Fruit fly (Drosophila melanogaster) whole organism, embryonic: ENCODE data around the gene DIP2.

Source experiments
- Bteb2 ChIP-seq: fragments of 200-800 bp; sonication (Bioruptor generic); optimal IDR thresholded peaks from 2 replicates; lab custom pipeline; 2016; ENCODE audit warnings: missing biosample characterization, missing genetic modification characterization
- CG13775 ChIP-seq: fragments of 200-800 bp; sonication (Bioruptor generic); optimal IDR thresholded peaks from 3 replicates; lab custom pipeline; 2017; ENCODE audit warnings: missing biosample characterization, mild to moderate bottlenecking, missing genetic modification characterization
- CG14014 ChIP-seq: fragments of 200-800 bp; sonication (Bioruptor generic); IDR thresholded peaks from 2 replicates; pipeline ENCODE4 v1.3.6; 2022; ENCODE audit warnings: missing biosample characterization, missing genetic modification characterization
- CG1647 ChIP-seq: fragments of 200-800 bp; sonication (Bioruptor generic); optimal IDR thresholded peaks from 3 replicates; lab custom pipeline; 2016; ENCODE audit warnings: missing biosample characterization, missing genetic modification characterization
- CG17829 ChIP-seq: fragments of 200-800 bp; optimal IDR thresholded peaks from 2 replicates; lab custom pipeline; 2019; ENCODE audit warnings: missing biosample characterization, mild to moderate bottlenecking, missing genetic modification characterization, moderate library complexity
- CG18262 ChIP-seq: fragments of 200-800 bp; optimal IDR thresholded peaks from 3 replicates; lab custom pipeline; 2019; ENCODE audit warnings: missing biosample characterization, mild to moderate bottlenecking, missing genetic modification characterization, moderate library complexity
- CG2202 ChIP-seq: fragments of 200-800 bp; sonication (Bioruptor generic); optimal IDR thresholded peaks from 2 replicates; lab custom pipeline; 2018; ENCODE audit warnings: missing biosample characterization, mild to moderate bottlenecking, missing genetic modification characterization
- CG2678 ChIP-seq: fragments of 200-800 bp; sonication (Bioruptor generic); optimal IDR thresholded peaks from 3 replicates; lab custom pipeline; 2019; ENCODE audit warnings: missing biosample characterization, mild to moderate bottlenecking, missing genetic modification characterization, moderate library complexity
- CG2712 ChIP-seq: fragments of 200-800 bp; optimal IDR thresholded peaks from 3 replicates; lab custom pipeline; 2019; ENCODE audit warnings: missing biosample characterization, mild to moderate bottlenecking, missing genetic modification characterization, moderate library complexity
- CG2875 ChIP-seq: fragments of 200-800 bp; sonication (Bioruptor generic); optimal IDR thresholded peaks from 2 replicates; lab custom pipeline; 2017; ENCODE audit warnings: missing biosample characterization, mild to moderate bottlenecking, missing genetic modification characterization, missing genetic modification reagents
- CG33557 ChIP-seq: fragments of 200-800 bp; sonication (Bioruptor generic); optimal IDR thresholded peaks from 2 replicates; lab custom pipeline; 2019; ENCODE audit warnings: missing biosample characterization, mild to moderate bottlenecking, missing genetic modification characterization, moderate library complexity
- CG4707 ChIP-seq: fragments of 200-800 bp; sonication (Bioruptor generic); optimal IDR thresholded peaks from 2 replicates; lab custom pipeline; 2018; ENCODE audit warnings: missing biosample characterization, mild to moderate bottlenecking, missing genetic modification characterization, moderate library complexity
- CG6272 ChIP-seq: fragments of 200-800 bp; sonication (Bioruptor generic); IDR thresholded peaks from 2 replicates; pipeline ENCODE4 v1.3.6; 2022; ENCODE audit warnings: missing biosample characterization, missing genetic modification characterization
- CG6683 ChIP-seq: fragments of 200-800 bp; sonication (Bioruptor generic); optimal IDR thresholded peaks from 2 replicates; lab custom pipeline; 2017; ENCODE audit warnings: missing biosample characterization, mild to moderate bottlenecking, missing genetic modification characterization, missing genetic modification reagents
- CG7745 ChIP-seq: fragments of 200-800 bp; sonication (Bioruptor generic); optimal IDR thresholded peaks from 2 replicates; lab custom pipeline; 2018; ENCODE audit warnings: missing biosample characterization, mild to moderate bottlenecking, missing genetic modification characterization, moderate library complexity
- CG8388 ChIP-seq: fragments of 200-800 bp; sonication (Bioruptor generic); optimal IDR thresholded peaks from 2 replicates; lab custom pipeline; 2019; ENCODE audit warnings: missing biosample characterization, mild to moderate bottlenecking, missing genetic modification characterization, moderate library complexity
- CG9727 ChIP-seq: fragments of 200-800 bp; sonication (Bioruptor generic); optimal IDR thresholded peaks from 3 replicates; lab custom pipeline; 2017; ENCODE audit warnings: missing biosample characterization, mild to moderate bottlenecking, missing genetic modification characterization
- D ChIP-seq, 2 experiments: fragments of 200-800 bp in 1 of 2; fragments of >200 bp in 1 of 2; sonication (Bioruptor generic) in 1 of 2; optimal IDR thresholded peaks; 2 replicates in 1 of 2; 3 replicates in 1 of 2; lab custom pipeline; 2017; ENCODE audit warnings: mild to moderate bottlenecking in 1 of 2, missing biosample characterization in 1 of 2, missing genetic modification characterization in 1 of 2, missing genetic modification reagents in 1 of 2
- D19A ChIP-seq: fragments of 200-800 bp; optimal IDR thresholded peaks from 3 replicates; lab custom pipeline; 2019; ENCODE audit warnings: missing biosample characterization, mild to moderate bottlenecking, missing genetic modification characterization, moderate library complexity
- Ets97D ChIP-seq: fragments of 200-800 bp; sonication (Bioruptor generic); optimal IDR thresholded peaks from 3 replicates; lab custom pipeline; 2016; ENCODE audit warnings: missing biosample characterization, missing genetic modification characterization
- Hey ChIP-seq: fragments of 200-800 bp; sonication (Bioruptor generic); optimal IDR thresholded peaks from 3 replicates; lab custom pipeline; 2018; ENCODE audit warnings: missing biosample characterization, mild to moderate bottlenecking, missing genetic modification characterization
- Med ChIP-seq: fragments of 200-800 bp; sonication (Bioruptor generic); peaks from one replicate; lab custom pipeline; 2016; ENCODE audit warnings: missing biosample characterization, missing genetic modification characterization, mild to moderate bottlenecking, inconsistent platforms, moderate library complexity
- Nf-YB ChIP-seq: fragments of 200-800 bp; sonication (Bioruptor generic); optimal IDR thresholded peaks from 3 replicates; lab custom pipeline; 2019; ENCODE audit warnings: missing biosample characterization, mild to moderate bottlenecking, missing genetic modification characterization, moderate library complexity
- Nf-YC ChIP-seq: fragments of 200-800 bp; optimal IDR thresholded peaks from 3 replicates; lab custom pipeline; 2019; ENCODE audit warnings: missing biosample characterization, mild to moderate bottlenecking, missing genetic modification characterization, moderate library complexity
- Opbp ChIP-seq: fragments of 200-800 bp; sonication (Bioruptor generic); IDR thresholded peaks from 3 replicates; pipeline ENCODE4 v1.3.6; 2022; ENCODE audit warnings: missing biosample characterization, missing genetic modification characterization; ENCODE audit not compliant: partially characterized antibody
- Pdp1 ChIP-seq, 2 experiments: fragments of 200-800 bp; sonication (Bioruptor generic); optimal IDR thresholded peaks; 3 replicates each; lab custom pipeline; 2016; ENCODE audit warnings: missing biosample characterization in 2 of 2, missing genetic modification characterization in 2 of 2, mild to moderate bottlenecking in 1 of 2, moderate library complexity in 1 of 2
- ac ChIP-seq: fragments of 200-800 bp; sonication (Bioruptor generic); optimal IDR thresholded peaks from 3 replicates; lab custom pipeline; 2017; ENCODE audit warnings: missing biosample characterization, mild to moderate bottlenecking, missing genetic modification characterization
- ato ChIP-seq: fragments of 200-800 bp; sonication (Bioruptor generic); IDR thresholded peaks from 2 replicates; pipeline ENCODE4 v1.3.6; 2022; ENCODE audit warnings: missing biosample characterization, missing genetic modification characterization; ENCODE audit not compliant: partially characterized antibody
- bab2 ChIP-seq: fragments of 200-800 bp; sonication (Bioruptor generic); optimal IDR thresholded peaks from 2 replicates; lab custom pipeline; 2016; ENCODE audit warnings: missing biosample characterization, missing genetic modification characterization
- bcd ChIP-seq: fragments of 200-800 bp; sonication (Bioruptor generic); optimal IDR thresholded peaks from 2 replicates; lab custom pipeline; 2017; ENCODE audit warnings: missing biosample characterization, mild to moderate bottlenecking, missing genetic modification characterization
- bowl ChIP-seq: fragments of 200-800 bp; sonication (Bioruptor generic); IDR thresholded peaks from 2 replicates; pipeline ENCODE4 v1.3.6; 2022; ENCODE audit warnings: missing biosample characterization, missing genetic modification characterization
- bsh ChIP-seq, 2 experiments: fragments of 200-800 bp; sonication (Bioruptor generic); optimal IDR thresholded peaks; 2 replicates each; lab custom pipeline; 2017 to 2018; ENCODE audit warnings: mild to moderate bottlenecking in 2 of 2, missing biosample characterization in 2 of 2, missing genetic modification characterization in 2 of 2, moderate library complexity in 1 of 2
- chn ChIP-seq: fragments of 200-800 bp; sonication (Bioruptor generic); optimal IDR thresholded peaks from 2 replicates; lab custom pipeline; 2016; ENCODE audit warnings: missing biosample characterization, missing genetic modification characterization
- croc ChIP-seq: fragments of 200-800 bp; sonication (Bioruptor generic); conservative IDR thresholded peaks from 3 replicates; pipeline ENCODE4 v1.3.6; 2022; ENCODE audit warnings: missing biosample characterization, missing genetic modification characterization
- dmrt11E ChIP-seq: fragments of 200-800 bp; sonication (Bioruptor generic); optimal IDR thresholded peaks from 3 replicates; lab custom pipeline; 2018; ENCODE audit warnings: missing biosample characterization, mild to moderate bottlenecking, missing genetic modification characterization, moderate library complexity
- dmrt99B ChIP-seq: fragments of 200-800 bp; sonication (Bioruptor generic); optimal IDR thresholded peaks from 2 replicates; lab custom pipeline; 2018; ENCODE audit warnings: missing biosample characterization, mild to moderate bottlenecking, missing genetic modification characterization, moderate library complexity
- ewg ChIP-seq: fragments of 200-800 bp; sonication (Bioruptor generic); optimal IDR thresholded peaks from 3 replicates; lab custom pipeline; 2017; ENCODE audit warnings: mild to moderate bottlenecking, missing biosample characterization, missing genetic modification reagents, missing genetic modification characterization
- lmd ChIP-seq: fragments of 200-800 bp; sonication (Bioruptor generic); IDR thresholded peaks from 2 replicates; pipeline ENCODE4 v1.3.6; 2022; ENCODE audit warnings: missing biosample characterization, missing genetic modification characterization
- lola ChIP-seq, 3 experiments: fragments of >200 bp in 2 of 3; fragments of 200-800 bp in 1 of 3; sonication (Bioruptor generic) in 1 of 3; optimal IDR thresholded peaks; 2 replicates each; lab custom pipeline; 2017 to 2019; ENCODE audit warnings: missing biosample characterization in 3 of 3, missing genetic modification characterization in 3 of 3, mild to moderate bottlenecking in 1 of 3, moderate library complexity in 1 of 3
- nmo ChIP-seq: fragments of 200-800 bp; sonication (Bioruptor generic); optimal IDR thresholded peaks from 2 replicates; lab custom pipeline; 2018; ENCODE audit warnings: missing biosample characterization, mild to moderate bottlenecking, missing genetic modification characterization, moderate library complexity
- sens ChIP-seq: fragments of 200-800 bp; sonication (Bioruptor generic); peaks from one replicate; lab custom pipeline; 2016; ENCODE audit warnings: missing biosample characterization, missing genetic modification characterization
- sob ChIP-seq: fragments of 200-800 bp; sonication (Bioruptor generic); IDR thresholded peaks from 2 replicates; pipeline ENCODE4 v1.3.6; 2022; ENCODE audit warnings: missing biosample characterization, missing genetic modification characterization
- ssp ChIP-seq: fragments of 200-800 bp; sonication (Bioruptor generic); IDR thresholded peaks from 2 replicates; pipeline ENCODE4 v1.3.6; 2022; ENCODE audit warnings: missing biosample characterization, missing genetic modification characterization
- ttk ChIP-seq: fragments of 200-800 bp; sonication (Bioruptor generic); IDR thresholded peaks from 2 replicates; pipeline ENCODE4 v2.1.2; 2022; ENCODE audit warnings: missing biosample characterization, missing genetic modification characterization
- twi ChIP-seq: fragments of 200-800 bp; optimal IDR thresholded peaks from 2 replicates; lab custom pipeline; 2019; ENCODE audit warnings: missing biosample characterization, mild to moderate bottlenecking, missing genetic modification characterization, moderate library complexity
- tx ChIP-seq: fragments of 200-800 bp; sonication (Bioruptor generic); optimal IDR thresholded peaks from 2 replicates; lab custom pipeline; 2016; ENCODE audit warnings: missing biosample characterization, missing genetic modification characterization
- unpg ChIP-seq: fragments of 200-800 bp; sonication (Bioruptor generic); optimal IDR thresholded peaks from 3 replicates; lab custom pipeline; 2018; ENCODE audit warnings: missing biosample characterization, mild to moderate bottlenecking, missing genetic modification characterization, moderate library complexity
- vvl ChIP-seq: fragments of 200-800 bp; sonication (Bioruptor generic); IDR thresholded peaks from 2 replicates; pipeline ENCODE4 v1.3.6; 2022; ENCODE audit warnings: missing biosample characterization, missing genetic modification characterization

DIP2 gene

dm6 chr3L:294841-295408 is 37.2 kb upstream of the DIP2 start (continued):
- TF ChIP-seq nmo (GFP tag; lab: Kevin White, UChicago) (peak; percentile 71), ato (GFP tag; lab: Robert Waterston, UW) (no peak), CG33557 (GFP tag; lab: Kevin White, UChicago) (peak; percentile 37), croc (GFP tag; lab: Robert Waterston, UW) (0 out of 3 replicates have a peak, but pooled peaks have one; percentile 16), CG18262 (tag; lab: Kevin White, UChicago) (peak; percentile 70), bcd (peak; percentile 2), CG2712 (tag; lab: Kevin White, UChicago) (peak; percentile 72), CG4707 (GFP tag; lab: Kevin White, UChicago) (no peak), Opbp (GFP tag; lab: Robert Waterston, UW) (no peak), ac (GFP tag; lab: Kevin White, UChicago) (peak; percentile 6), CG2875 (GFP tag; lab: Kevin White, UChicago) (peak; percentile 31), unpg (GFP tag; lab: Kevin White, UChicago) (peak; percentile 25), CG9727 (peak; percentile 28), CG13775 (GFP tag; lab: Kevin White, UChicago) (peak; percentile 25), CG8388 (peak; percentile 33), dmrt11E (tag; lab: Kevin White, UChicago) (peak; percentile 79), CG7745 (tag; lab: Kevin White, UChicago) (no peak), ewg (GFP tag; lab: Kevin White, UChicago) (peak; percentile 30), CG2202 (tag; lab: Kevin White, UChicago) (peak; percentile 63), D19A (tag; lab: Kevin White, UChicago) (peak; percentile 99), Nf-YC (tag; lab: Kevin White, UChicago) (no peak), ttk (GFP tag; lab: Robert Waterston, UW) (no peak), CG1647 (GFP tag; lab: Kevin White, UChicago) (peak; percentile 19), dmrt99B (tag; lab: Kevin White, UChicago) (peak; percentile 21), twi (tag; lab: Kevin White, UChicago) (peak; percentile 95), D (optimal IDR thresholded peaks at IDR 0.05; lab: Kevin White, UChicago) (no peak), D (GFP tag; optimal IDR thresholded peaks at IDR 0.05; lab: Kevin White, UChicago) (peak; percentile 62), Nf-YB (GFP tag; lab: Kevin White, UChicago) (peak; percentile 15), chn (GFP tag; lab: Kevin White, UChicago) (peak; percentile 15), Med (peak; percentile 42), sob (GFP tag; lab: Robert Waterston, UW) (no peak), Pdp1 (GFP tag; optimal IDR thresholded peaks at IDR 0.05; lab: Kevin White, UChicago) (peak in 1 of 2 experiments; percentile 31), CG17829 (peak; percentile 50), CG6272 (GFP tag; lab: Robert Waterston, UW) (no peak), Bteb2 (GFP tag; lab: Kevin White, UChicago) (no peak), lola (GFP tag; optimal IDR thresholded peaks at IDR 0.05; lab: Kevin White, UChicago) (peak in 1 of 3 experiments; percentile 71), tx (GFP tag; lab: Kevin White, UChicago) (no peak), Ets97D (no peak), ssp (GFP tag; lab: Robert Waterston, UW) (0 out of 2 replicates have a peak, but pooled peaks have one; percentile 8), CG6683 (GFP tag; lab: Kevin White, UChicago) (no peak), Hey (tag; lab: Kevin White, UChicago) (no peak), CG14014 (GFP tag; lab: Robert Waterston, UW) (no peak), lmd (GFP tag; lab: Robert Waterston, UW) (peak; percentile 14; the same call in 1 of the 2 replicates), bab2 (GFP tag; lab: Kevin White, UChicago) (peak; percentile 3), vvl (GFP tag; lab: Robert Waterston, UW) (peak; percentile 21; the same call in 1 of the 2 replicates), sens (peak; percentile 91), bsh (GFP tag; optimal IDR thresholded peaks at IDR 0.05; lab: Kevin White, UChicago) (peak in 1 of 2 experiments; percentile 70), bowl (no peak), CG2678 (tag; lab: Kevin White, UChicago) (peak; percentile 47)
